Worm (Caenorhabditis elegans): ENCODE results near the gene Y105C5B.9.

Gene Y105C5B.9

DNA sequence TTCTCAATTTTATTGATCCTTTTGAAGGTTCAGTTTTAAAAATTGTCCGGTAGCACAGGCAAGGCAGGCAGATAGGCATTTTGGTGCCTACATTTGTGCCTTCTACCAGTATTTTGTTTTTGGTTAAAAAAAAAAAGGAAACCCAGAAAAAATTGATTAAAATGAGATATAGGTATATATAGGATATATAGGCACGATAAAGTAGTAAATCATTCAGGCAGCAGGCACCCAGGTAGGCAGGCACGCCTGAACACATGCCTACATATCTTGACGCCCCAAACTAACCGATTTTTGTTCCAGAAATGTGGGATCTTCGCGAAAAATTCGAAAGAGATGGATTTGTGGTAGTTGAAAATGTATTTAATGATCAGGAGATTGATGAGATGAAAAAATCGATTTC is at the start of gene Y105C5B.9:
Gene Y105C5B.9, plus strand, starts transcription at position 301 of the 400 bp plus-strand sequence.
- no peak for TF ChIP-seq nhr-28 (tag; optimal IDR thresholded peaks at IDR 0.05)

- TF ChIP-seq ztf-11 (tag; optimal IDR thresholded peaks at IDR 0.05), result no peak
- no peak for TF ChIP-seq snpc-4 (tag; optimal IDR thresholded peaks at IDR 0.05)
- TF ChIP-seq lin-32 (GFP tag; optimal IDR thresholded peaks at IDR 0.05), result no peak
- TF ChIP-seq M03D4.4 (tag; optimal IDR thresholded peaks at IDR 0.05), result no peak
- no peak for TF ChIP-seq ces-1 (GFP tag; optimal IDR thresholded peaks at IDR 0.05)
- TF ChIP-seq mls-2 (tag; optimal IDR thresholded peaks at IDR 0.05), result no peak
- no peak for TF ChIP-seq lsy-2 (tag; optimal IDR thresholded peaks at IDR 0.05)
Measured at ce11 chrIV:15883922-15884321, 46.5 kb upstream of the Y105C5B.9 start, which contains the start of gene Y105C5B.3. Y105C5B.3 (plus strand) TSS chrIV:15884222.

- no peak for TF ChIP-seq lin-13 (tag; optimal IDR thresholded peaks at IDR 0.05)
- TF ChIP-seq sem-2 (GFP tag; optimal IDR thresholded peaks at IDR 0.05), result no peak
- TF ChIP-seq pha-4 (tag; optimal IDR thresholded peaks at IDR 0.05), result no peak
- no peak for TF ChIP-seq nhr-2 (tag; optimal IDR thresholded peaks at IDR 0.05)
- TF ChIP-seq lin-32 (GFP tag; optimal IDR thresholded peaks at IDR 0.05), result no peak
- TF ChIP-seq ztf-11 (tag; optimal IDR thresholded peaks at IDR 0.05), result no peak
- no peak for TF ChIP-seq lsy-2 (tag; optimal IDR thresholded peaks at IDR 0.05)
- no peak for TF ChIP-seq unc-120 (tag; optimal IDR thresholded peaks at IDR 0.05; ENCODE audit: poor library complexity, severe bottlenecking)
- TF ChIP-seq mls-2 (tag; optimal IDR thresholded peaks at IDR 0.05), result no peak
- TF ChIP-seq mab-5 (tag; optimal IDR thresholded peaks at IDR 0.05), result no peak
- TF ChIP-seq nhr-12 (tag; optimal IDR thresholded peaks at IDR 0.05), result no peak
Measured at ce11 chrIV:15894133-15894532, 36.2 kb upstream of the Y105C5B.9 start, which contains the start of gene srv-14. srv-14 (minus strand) TSS chrIV:15894233.

DNA sequence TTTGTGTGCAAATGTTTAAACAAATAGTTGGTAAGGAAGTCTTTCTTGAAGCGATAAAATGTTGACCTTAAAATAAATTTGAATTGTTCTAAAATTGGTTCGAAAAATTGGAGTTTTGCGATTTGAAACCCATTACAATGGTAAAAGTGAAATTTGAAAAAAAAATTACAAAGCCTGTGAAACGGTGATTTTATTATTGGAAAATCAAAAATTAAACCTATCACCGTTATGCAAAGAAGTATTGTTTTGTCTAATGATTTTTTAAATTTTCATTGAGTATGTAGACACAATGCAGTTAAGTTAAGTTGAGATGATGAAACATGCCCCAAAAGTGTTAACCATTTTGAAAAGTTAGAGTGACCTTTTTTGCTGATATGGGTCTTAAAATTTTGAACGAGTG is 35.6 kb upstream of the Y105C5B.9 start:
- TF ChIP-seq nhr-28 (tag; optimal IDR thresholded peaks at IDR 0.05), result no peak
- TF ChIP-seq elt-1 (tag; optimal IDR thresholded peaks at IDR 0.05; ENCODE audit: borderline replicate concordance, insufficient read depth), result no peak
- no peak for TF ChIP-seq ceh-39 (tag; optimal IDR thresholded peaks at IDR 0.05)
- no peak for TF ChIP-seq unc-62 (GFP tag; optimal IDR thresholded peaks at IDR 0.05)
- no peak for TF ChIP-seq snpc-4 (tag; optimal IDR thresholded peaks at IDR 0.05)

ce11 chrIV:15900158-15900557 is 30.2 kb upstream of the Y105C5B.9 start:
- TF ChIP-seq nhr-28 (tag; optimal IDR thresholded peaks at IDR 0.05) (no peak), nhr-12 (tag; optimal IDR thresholded peaks at IDR 0.05) (no peak), blmp-1 (tag; optimal IDR thresholded peaks at IDR 0.05) (no peak), lsy-2 (tag; optimal IDR thresholded peaks at IDR 0.05) (no peak), M03D4.4 (tag; optimal IDR thresholded peaks at IDR 0.05) (no peak), hlh-1 (tag; optimal IDR thresholded peaks at IDR 0.05) (no peak), ces-1 (GFP tag; optimal IDR thresholded peaks at IDR 0.05) (no peak), sem-2 (GFP tag; optimal IDR thresholded peaks at IDR 0.05) (no peak), sptf-1 (tag; optimal IDR thresholded peaks at IDR 0.05) (no peak), mep-1 (tag; optimal IDR thresholded peaks at IDR 0.05) (no peak)

DNA sequence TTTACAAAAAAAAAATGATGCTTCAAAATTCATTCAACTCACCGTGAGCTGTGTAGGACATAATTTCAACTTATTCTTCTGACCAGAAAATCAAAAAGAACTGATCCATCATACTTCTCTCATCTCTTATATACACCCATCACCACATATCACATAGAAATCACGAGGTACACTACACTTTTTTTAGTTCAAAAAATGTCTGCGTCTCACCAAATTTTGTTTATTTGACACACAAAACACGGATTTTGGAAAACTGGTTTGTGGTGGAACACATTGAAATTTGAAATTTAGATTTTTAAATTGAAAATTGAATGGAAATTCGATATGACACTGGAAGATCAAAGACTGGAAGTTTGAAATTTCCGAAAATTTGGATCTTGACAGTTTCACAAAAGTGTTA is 29.3 kb upstream of the Y105C5B.9 start, which contains the start of gene Y105C5B.5:
Gene Y105C5B.5, minus strand, starts transcription at position 103 of the 400 bp plus-strand sequence.
- TF ChIP-seq cnd-1 (tag; optimal IDR thresholded peaks at IDR 0.05) (no peak), nhr-28 (tag; optimal IDR thresholded peaks at IDR 0.05) (no peak), mab-5 (tag; optimal IDR thresholded peaks at IDR 0.05) (no peak)

DNA sequence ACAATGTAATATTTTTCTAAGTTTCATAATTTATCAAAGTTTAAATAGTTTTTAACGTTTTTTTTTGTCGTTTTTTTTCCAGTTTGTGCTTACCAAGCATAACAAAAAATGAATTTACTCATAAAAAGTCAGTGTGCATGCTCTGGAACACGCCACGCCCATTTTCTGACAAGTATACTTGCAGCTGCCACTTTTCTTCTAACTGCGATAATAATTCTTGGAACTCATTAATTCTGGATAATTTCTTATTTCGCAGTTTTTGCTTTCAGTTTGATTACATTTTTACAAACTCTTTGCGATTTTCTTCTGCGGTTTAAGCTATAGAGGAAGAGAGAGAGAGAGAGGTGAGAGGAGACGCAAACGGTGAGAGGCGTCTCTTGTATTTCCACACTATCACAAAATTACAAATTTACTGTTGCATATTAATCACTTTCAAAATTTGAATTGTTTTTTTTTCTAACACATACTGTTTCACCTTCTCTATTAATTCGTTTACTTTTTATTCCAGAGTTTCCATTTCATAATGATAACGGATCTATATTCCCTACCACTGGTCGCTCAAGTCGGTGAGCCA is 24.2 kb upstream of the Y105C5B.9 start, which contains the start of gene srv-15:
Gene srv-15, plus strand, starts transcription at position 524 of the 574 bp plus-strand sequence.
- TF ChIP-seq zip-8 (tag; optimal IDR thresholded peaks at IDR 0.05) (no peak), mls-2 (tag; optimal IDR thresholded peaks at IDR 0.05) (no peak), nhr-28 (tag; optimal IDR thresholded peaks at IDR 0.05) (no peak), unc-120 (tag; optimal IDR thresholded peaks at IDR 0.05; ENCODE audit: poor library complexity, severe bottlenecking) (no peak), snpc-4 (tag; optimal IDR thresholded peaks at IDR 0.05) (no peak)

ce11 chrIV:15908251-15908650 is 22.1 kb upstream of the Y105C5B.9 start:
- TF ChIP-seq nhr-2 (tag; optimal IDR thresholded peaks at IDR 0.05) (no peak), nhr-28 (tag; optimal IDR thresholded peaks at IDR 0.05) (no peak), unc-39 (tag; optimal IDR thresholded peaks at IDR 0.05) (no peak), lin-13 (tag; optimal IDR thresholded peaks at IDR 0.05) (no peak), hlh-1 (tag; optimal IDR thresholded peaks at IDR 0.05) (no peak), nhr-12 (tag; optimal IDR thresholded peaks at IDR 0.05) (no peak)

Measured in whole organism, mixed stage, embryonic.